Worm (Caenorhabditis elegans): ENCODE results near the gene ttr-24.

DNA sequence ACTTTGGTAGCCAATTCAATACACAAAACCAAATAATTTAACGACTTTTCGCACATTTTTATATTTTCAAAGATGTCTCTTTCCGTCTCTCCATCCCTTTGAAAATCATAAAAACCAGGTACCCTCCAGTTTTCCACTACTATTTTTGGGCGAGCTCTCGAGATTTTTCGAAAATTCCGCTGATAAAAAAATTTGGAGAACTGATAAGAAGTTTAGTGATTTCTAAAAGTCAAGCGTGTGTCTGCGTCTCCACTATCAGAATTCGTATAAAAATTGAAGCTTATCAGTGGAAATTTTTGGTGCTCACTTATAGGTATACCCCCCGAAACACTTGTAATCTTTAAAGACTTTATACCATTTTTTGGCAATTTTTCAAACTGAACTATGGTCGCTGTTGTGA, 39.9 kb downstream of the ttr-24 start, which contains the start of gene hmit-1.1:
- TF ChIP-seq jun-1 (tag; optimal IDR thresholded peaks at IDR 0.05) (peak; percentile 26), nhr-237 (tag; optimal IDR thresholded peaks at IDR 0.05) (no peak), pqm-1 (tag; optimal IDR thresholded peaks at IDR 0.05) (peak; percentile 94), ceh-28 (tag; optimal IDR thresholded peaks at IDR 0.05) (no peak), zag-1 (tag; optimal IDR thresholded peaks at IDR 0.05) (no peak), daf-12 (tag; optimal IDR thresholded peaks at IDR 0.05) (no peak), snpc-4 (tag; optimal IDR thresholded peaks at IDR 0.05) (no peak), ztf-11 (tag; optimal IDR thresholded peaks at IDR 0.05) (no peak), ceh-16 (tag; optimal IDR thresholded peaks at IDR 0.05) (no peak)
